Worm (Caenorhabditis elegans): Measurements from ENCODE around the gene srab-12.

ce11 chrV:17783542-17783941 lies at the start of gene srab-12:
- no peak for TF ChIP-seq pha-4 (tag; optimal IDR thresholded peaks at IDR 0.05)
- no peak for TF ChIP-seq nhr-12 (tag; optimal IDR thresholded peaks at IDR 0.05)
